Worm (Caenorhabditis elegans) whole organism, L2 larva: ENCODE data around the gene pnk-4.
A peak's percentile ranks its signal among the peaks of the same experiment; 100 is the strongest.

Experiments used
- C34F6.9 ChIP-seq: fragments of 150-350 bp; optimal IDR thresholded peaks from 2 replicates; lab custom pipeline; 2014; ENCODE audit warnings: missing biosample characterization, missing genetic modification characterization
- Y55F3AM.14 ChIP-seq: fragments of 200-800 bp; sonication (Bioruptor generic); optimal IDR thresholded peaks from 2 replicates; lab custom pipeline; 2018; ENCODE audit warnings: mild to moderate bottlenecking, missing genetic modification characterization, missing compliant biosample characterization
- ceh-16 ChIP-seq: fragments of 150-350 bp; optimal IDR thresholded peaks from 2 replicates; lab custom pipeline; 2014; ENCODE audit warnings: missing biosample characterization, missing genetic modification characterization
- dmd-4 ChIP-seq: sonication (generic microtip); optimal IDR thresholded peaks from 2 replicates; lab custom pipeline; 2017; ENCODE audit warnings: missing biosample characterization, missing genetic modification characterization
- egl-27 ChIP-seq: sonication (generic microtip); optimal IDR thresholded peaks from 3 replicates; lab custom pipeline; 2017; ENCODE audit warnings: missing biosample characterization, missing genetic modification reagents, missing genetic modification characterization
- gmeb-1 ChIP-seq: fragments of 150-350 bp; optimal IDR thresholded peaks from 2 replicates; lab custom pipeline; 2014; ENCODE audit warnings: missing biosample characterization, missing genetic modification characterization
- lin-11 ChIP-seq: fragments of 150-350 bp; sonication (generic microtip); optimal IDR thresholded peaks from 2 replicates; lab custom pipeline; 2014; ENCODE audit warnings: missing biosample characterization, missing genetic modification characterization, inconsistent platforms, mixed read lengths
- lin-39 ChIP-seq: fragments of 150-350 bp; optimal IDR thresholded peaks from 2 replicates; lab custom pipeline; 2014; ENCODE audit warnings: missing biosample characterization, missing genetic modification reagents, missing genetic modification characterization
- mbf-1 ChIP-seq: sonication (generic microtip); optimal IDR thresholded peaks from 2 replicates; lab custom pipeline; 2017; ENCODE audit warnings: missing biosample characterization, missing genetic modification characterization
- nhr-12 ChIP-seq: fragments of 150-350 bp; optimal IDR thresholded peaks from 2 replicates; lab custom pipeline; 2014; ENCODE audit warnings: missing biosample characterization, missing genetic modification characterization
- nhr-129 ChIP-seq: fragments of 150-350 bp; optimal IDR thresholded peaks from 2 replicates; lab custom pipeline; 2014; ENCODE audit warnings: missing biosample characterization, missing genetic modification characterization
- nhr-21 ChIP-seq: fragments of 150-350 bp; optimal IDR thresholded peaks from 2 replicates; lab custom pipeline; 2014; ENCODE audit warnings: missing biosample characterization, missing genetic modification characterization
- nhr-23 ChIP-seq: fragments of 150-350 bp; optimal IDR thresholded peaks from 2 replicates; lab custom pipeline; 2014; ENCODE audit warnings: missing biosample characterization, missing genetic modification reagents, missing genetic modification characterization
- nhr-237 ChIP-seq: fragments of 150-350 bp; optimal IDR thresholded peaks from 2 replicates; lab custom pipeline; 2014; ENCODE audit warnings: missing biosample characterization, missing genetic modification characterization
- nhr-25 ChIP-seq: fragments of 150-350 bp; sonication (generic microtip); optimal IDR thresholded peaks from 3 replicates; lab custom pipeline; 2014; ENCODE audit warnings: missing biosample characterization, missing genetic modification characterization
- nhr-6 ChIP-seq: fragments of 150-350 bp; optimal IDR thresholded peaks from 2 replicates; lab custom pipeline; 2014; ENCODE audit warnings: missing biosample characterization, missing genetic modification characterization
- nhr-77 ChIP-seq: fragments of 150-350 bp; optimal IDR thresholded peaks from 2 replicates; lab custom pipeline; 2014; ENCODE audit warnings: missing biosample characterization, missing genetic modification characterization
- skn-1 ChIP-seq: sonication (generic microtip); optimal IDR thresholded peaks from 2 replicates; lab custom pipeline; 2017; ENCODE audit warnings: missing biosample characterization, missing genetic modification characterization
- sma-9 ChIP-seq, 2 experiments: fragments of 150-350 bp in 1 of 2; sonication (generic microtip) in 1 of 2; optimal IDR thresholded peaks; 2 replicates each; lab custom pipeline; 2014 to 2016; ENCODE audit warnings: missing genetic modification characterization in 2 of 2, mild to moderate bottlenecking in 1 of 2, missing biosample characterization in 1 of 2, missing compliant biosample characterization in 1 of 2, missing genetic modification reagents in 1 of 2, moderate library complexity in 1 of 2
- unc-55 ChIP-seq: fragments of 150-350 bp; sonication (generic microtip); optimal IDR thresholded peaks from 3 replicates; lab custom pipeline; 2014; ENCODE audit warnings: missing biosample characterization, missing genetic modification reagents, missing genetic modification characterization
- unc-62 ChIP-seq: fragments of 150-350 bp; optimal IDR thresholded peaks from 2 replicates; lab custom pipeline; 2014; ENCODE audit warnings: missing biosample characterization, missing genetic modification reagents, missing genetic modification characterization
- ztf-1 ChIP-seq: fragments of 200-800 bp; sonication (Bioruptor generic); conservative IDR thresholded peaks from 2 replicates; pipeline ENCODE4 v1.3.6; 2022; ENCODE audit warnings: missing genetic modification characterization, missing compliant biosample characterization
- ztf-4 ChIP-seq: fragments of 150-350 bp; optimal IDR thresholded peaks from 2 replicates; lab custom pipeline; 2014; ENCODE audit warnings: missing biosample characterization, missing genetic modification characterization

Gene pnk-4

ce11 chrX:5137716-5138470, 50.3 kb downstream of the pnk-4 start:
- TF ChIP-seq ceh-16 (tag; lab: Kevin White, UChicago) (peak; percentile 49), egl-27 (tag; lab: Kevin White, UChicago) (no peak), nhr-129 (tag; lab: Kevin White, UChicago) (peak; percentile 5), ztf-4 (tag; lab: Kevin White, UChicago) (no peak), sma-9 (GFP tag; optimal IDR thresholded peaks at IDR 0.05; lab: Kevin White, UChicago) (peak; percentile 42), sma-9 (tag; optimal IDR thresholded peaks at IDR 0.05; lab: Kevin White, UChicago) (no peak), nhr-25 (tag; lab: Kevin White, UChicago) (peak; percentile 27)

DNA sequence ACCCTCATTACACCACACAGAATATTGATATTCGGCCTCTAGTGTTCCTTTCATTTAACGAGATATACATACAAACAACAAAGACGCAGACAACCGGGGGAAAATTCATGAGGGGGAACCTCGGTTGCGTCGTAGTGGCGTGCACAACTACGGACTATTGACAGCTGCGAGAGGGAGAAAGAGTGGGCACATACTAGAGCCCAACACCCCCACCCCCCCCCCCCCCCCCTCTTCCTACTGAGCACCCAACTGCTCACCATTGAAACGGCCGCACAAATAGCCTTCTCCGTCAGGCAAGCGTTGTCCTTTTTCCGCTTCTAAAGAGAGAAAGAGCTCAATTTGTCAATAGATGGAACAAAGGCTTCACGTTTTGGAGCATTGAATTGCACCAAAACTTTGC, 52.5 kb downstream of the pnk-4 start:
- TF ChIP-seq Y55F3AM.14 (GFP tag; lab: Kevin White, UChicago) (peak; percentile 19), lin-11 (no peak), lin-39 (no peak), gmeb-1 (tag; lab: Kevin White, UChicago) (no peak), sma-9 (GFP tag; optimal IDR thresholded peaks at IDR 0.05; lab: Kevin White, UChicago) (peak; percentile 41), sma-9 (tag; optimal IDR thresholded peaks at IDR 0.05; lab: Kevin White, UChicago) (no peak), nhr-12 (tag; lab: Kevin White, UChicago) (no peak), nhr-237 (no peak), unc-62 (GFP tag; lab: Kevin White, UChicago) (no peak), skn-1 (tag; lab: Kevin White, UChicago) (no peak), mbf-1 (tag; lab: Kevin White, UChicago) (no peak), unc-55 (GFP tag; lab: Kevin White, UChicago) (peak; percentile 21), ztf-1 (GFP tag; lab: Robert Waterston, UW) (no peak), nhr-21 (tag; lab: Kevin White, UChicago) (no peak), C34F6.9 (tag; lab: Kevin White, UChicago) (peak; percentile 31), dmd-4 (tag; lab: Kevin White, UChicago) (no peak), nhr-77 (tag; lab: Kevin White, UChicago) (no peak), nhr-6 (no peak), nhr-23 (no peak), nhr-25 (tag; lab: Kevin White, UChicago) (no peak)
